Fruit fly (Drosophila melanogaster) whole organism, embryonic: Measurements from ENCODE around the gene CG14721.

Source experiments
- Adf1 ChIP-seq: fragments of 200-800 bp; sonication (Bioruptor generic); IDR thresholded peaks from 2 replicates; pipeline ENCODE4 v1.3.6; 2022; ENCODE audit warnings: missing biosample characterization, missing genetic modification characterization
- Aef1 ChIP-seq: fragments of 200-800 bp; sonication (Bioruptor generic); IDR thresholded peaks from 3 replicates; pipeline ENCODE4 v1.3.6; 2022; ENCODE audit warnings: missing biosample characterization, missing genetic modification characterization
- Blimp-1 ChIP-seq: fragments of 200-800 bp; sonication (Bioruptor generic); optimal IDR thresholded peaks from 3 replicates; lab custom pipeline; 2018; ENCODE audit warnings: missing biosample characterization, missing genetic modification characterization, mild to moderate bottlenecking, moderate library complexity, missing genetic modification reagents
- Bteb2 ChIP-seq: fragments of 200-800 bp; sonication (Bioruptor generic); optimal IDR thresholded peaks from 2 replicates; lab custom pipeline; 2016; ENCODE audit warnings: missing biosample characterization, missing genetic modification characterization
- CG10462 ChIP-seq: fragments of 200-800 bp; sonication (Bioruptor generic); optimal IDR thresholded peaks from 2 replicates; lab custom pipeline; 2016; ENCODE audit warnings: missing biosample characterization, missing genetic modification characterization
- CG10543 ChIP-seq: fragments of 200-800 bp; sonication (Bioruptor generic); optimal IDR thresholded peaks from 3 replicates; lab custom pipeline; 2017; ENCODE audit warnings: missing biosample characterization, mild to moderate bottlenecking, missing genetic modification characterization, moderate library complexity
- CG14860 ChIP-seq: fragments of 200-800 bp; sonication (Bioruptor generic); IDR thresholded peaks from 3 replicates; pipeline ENCODE4 v1.3.6; 2022; ENCODE audit warnings: missing biosample characterization, missing genetic modification characterization; ENCODE audit not compliant: partially characterized antibody
- CG1602 ChIP-seq: fragments of 200-800 bp; sonication (Bioruptor generic); optimal IDR thresholded peaks from 3 replicates; lab custom pipeline; 2016; ENCODE audit warnings: missing biosample characterization, missing genetic modification characterization
- CG17612 ChIP-seq: fragments of 200-800 bp; sonication (Bioruptor generic); IDR thresholded peaks from 2 replicates; pipeline ENCODE4 v1.3.6; 2022; ENCODE audit warnings: missing biosample characterization, missing genetic modification characterization
- CG17912 ChIP-seq: fragments of 200-800 bp; sonication (Bioruptor generic); optimal IDR thresholded peaks from 2 replicates; lab custom pipeline; 2018; ENCODE audit warnings: missing biosample characterization, mild to moderate bottlenecking, missing genetic modification characterization
- CG2199 ChIP-seq: fragments of 200-800 bp; sonication (Bioruptor generic); IDR thresholded peaks from 3 replicates; pipeline ENCODE4 v1.3.6; 2022; ENCODE audit warnings: missing biosample characterization, missing genetic modification characterization
- CG31224 ChIP-seq: fragments of 200-800 bp; sonication (Bioruptor generic); IDR thresholded peaks from 2 replicates; pipeline ENCODE4 v1.3.6; 2022; ENCODE audit warnings: missing biosample characterization, missing genetic modification characterization
- CG32772 ChIP-seq: fragments of 200-800 bp; sonication (Bioruptor generic); IDR thresholded peaks from 2 replicates; pipeline ENCODE4 v1.3.6; 2022; ENCODE audit warnings: missing biosample characterization, missing genetic modification characterization
- CG34422 ChIP-seq: fragments of 200-800 bp; sonication (Bioruptor generic); IDR thresholded peaks from 3 replicates; pipeline ENCODE4 v1.3.6; 2022; ENCODE audit warnings: missing biosample characterization, missing genetic modification characterization
- CG4328 ChIP-seq: fragments of 200-800 bp; sonication (Bioruptor generic); optimal IDR thresholded peaks from 3 replicates; lab custom pipeline; 2017; ENCODE audit warnings: missing biosample characterization, missing genetic modification reagents, missing genetic modification characterization
- CG4360 ChIP-seq: fragments of 200-800 bp; sonication (Bioruptor generic); IDR thresholded peaks from 2 replicates; pipeline ENCODE4 v1.3.6; 2022; ENCODE audit warnings: missing biosample characterization, missing genetic modification characterization
- CG4404 ChIP-seq: fragments of 200-800 bp; sonication (Bioruptor generic); IDR thresholded peaks from 2 replicates; pipeline ENCODE4 v1.3.6; 2022; ENCODE audit warnings: missing biosample characterization, missing genetic modification characterization
- CG6765 ChIP-seq: fragments of 200-800 bp; sonication (Bioruptor generic); optimal IDR thresholded peaks from 3 replicates; lab custom pipeline; 2017; ENCODE audit warnings: missing biosample characterization, mild to moderate bottlenecking, missing genetic modification characterization
- CG8388 ChIP-seq: fragments of 200-800 bp; sonication (Bioruptor generic); optimal IDR thresholded peaks from 2 replicates; lab custom pipeline; 2019; ENCODE audit warnings: missing biosample characterization, mild to moderate bottlenecking, missing genetic modification characterization, moderate library complexity
- D ChIP-seq, 2 experiments: fragments of 200-800 bp in 1 of 2; fragments of >200 bp in 1 of 2; sonication (Bioruptor generic) in 1 of 2; optimal IDR thresholded peaks; 2 replicates in 1 of 2; 3 replicates in 1 of 2; lab custom pipeline; 2017; ENCODE audit warnings: mild to moderate bottlenecking in 1 of 2, missing biosample characterization in 1 of 2, missing genetic modification characterization in 1 of 2, missing genetic modification reagents in 1 of 2
- D19A ChIP-seq: fragments of 200-800 bp; optimal IDR thresholded peaks from 3 replicates; lab custom pipeline; 2019; ENCODE audit warnings: missing biosample characterization, mild to moderate bottlenecking, missing genetic modification characterization, moderate library complexity
- Deaf1 ChIP-seq: fragments of 200-800 bp; optimal IDR thresholded peaks from 3 replicates; lab custom pipeline; 2019; ENCODE audit warnings: missing biosample characterization, mild to moderate bottlenecking, missing genetic modification characterization, moderate library complexity
- Dek ChIP-seq: fragments of 200-800 bp; sonication (Bioruptor generic); optimal IDR thresholded peaks from 3 replicates; lab custom pipeline; 2019; ENCODE audit warnings: missing biosample characterization, mild to moderate bottlenecking, missing genetic modification characterization, moderate library complexity
- H2.0 ChIP-seq: fragments of 200-800 bp; sonication (Bioruptor generic); IDR thresholded peaks from 2 replicates; pipeline ENCODE4 v1.3.6; 2022; ENCODE audit warnings: missing biosample characterization, missing genetic modification characterization
- HLHmδ ChIP-seq: fragments of 200-800 bp; sonication (Bioruptor generic); optimal IDR thresholded peaks from 2 replicates; lab custom pipeline; 2018; ENCODE audit warnings: missing biosample characterization, mild to moderate bottlenecking, missing genetic modification characterization, moderate library complexity
- Hand ChIP-seq: fragments of 200-800 bp; sonication (Bioruptor generic); optimal IDR thresholded peaks from 2 replicates; lab custom pipeline; 2017; ENCODE audit warnings: mild to moderate bottlenecking, missing biosample characterization, missing genetic modification reagents, missing genetic modification characterization
- Jarid2 ChIP-seq: fragments of 200-800 bp; sonication (Bioruptor generic); optimal IDR thresholded peaks from 3 replicates; lab custom pipeline; 2017; ENCODE audit warnings: mild to moderate bottlenecking, missing biosample characterization, missing genetic modification reagents, missing genetic modification characterization
- Oaz ChIP-seq: fragments of 200-800 bp; sonication (Bioruptor generic); IDR thresholded peaks from 2 replicates; pipeline ENCODE4 v1.3.6; 2022; ENCODE audit warnings: missing biosample characterization, missing genetic modification characterization
- Oli ChIP-seq: fragments of 200-800 bp; sonication (Bioruptor generic); optimal IDR thresholded peaks from 2 replicates; lab custom pipeline; 2018; ENCODE audit warnings: missing biosample characterization, mild to moderate bottlenecking, missing genetic modification characterization, moderate library complexity
- Poxn ChIP-seq: fragments of 200-800 bp; sonication (Bioruptor generic); IDR thresholded peaks from 2 replicates; pipeline ENCODE4 v1.3.6; 2022; ENCODE audit warnings: missing biosample characterization, missing genetic modification characterization
- Trl ChIP-seq, 3 experiments: fragments of >200 bp in 2 of 3; fragments of 200-800 bp in 1 of 3; sonication (Bioruptor generic) in 1 of 3; optimal IDR thresholded peaks; 2 replicates in 1 of 3; 3 replicates in 2 of 3; lab custom pipeline; 2016 to 2017; ENCODE audit warnings: missing biosample characterization in 1 of 3, missing genetic modification characterization in 1 of 3
- Xrp1 ChIP-seq: fragments of 200-800 bp; sonication (Bioruptor generic); IDR thresholded peaks from 2 replicates; pipeline ENCODE4 v1.3.6; 2022; ENCODE audit warnings: missing biosample characterization, missing genetic modification characterization
- cas ChIP-seq: fragments of 200-800 bp; sonication (Bioruptor generic); IDR thresholded peaks from 2 replicates; pipeline ENCODE4 v1.3.6; 2022; ENCODE audit warnings: missing biosample characterization, missing genetic modification characterization
- chn ChIP-seq: fragments of 200-800 bp; sonication (Bioruptor generic); optimal IDR thresholded peaks from 2 replicates; lab custom pipeline; 2016; ENCODE audit warnings: missing biosample characterization, missing genetic modification characterization
- ci ChIP-seq: fragments of 200-800 bp; sonication (Bioruptor generic); IDR thresholded peaks from 3 replicates; pipeline ENCODE4 v1.3.6; 2022; ENCODE audit warnings: missing biosample characterization, missing genetic modification characterization
- crc ChIP-seq: fragments of 200-800 bp; sonication (Bioruptor generic); optimal IDR thresholded peaks from 2 replicates; lab custom pipeline; 2016; ENCODE audit warnings: missing biosample characterization, missing genetic modification characterization
- croc ChIP-seq: fragments of 200-800 bp; sonication (Bioruptor generic); conservative IDR thresholded peaks from 3 replicates; pipeline ENCODE4 v1.3.6; 2022; ENCODE audit warnings: missing biosample characterization, missing genetic modification characterization
- crol ChIP-seq: fragments of 200-800 bp; sonication (Bioruptor generic); IDR thresholded peaks from 2 replicates; pipeline ENCODE4 v1.3.6; 2022; ENCODE audit warnings: missing biosample characterization, missing genetic modification characterization
- da ChIP-seq: fragments of 200-800 bp; sonication (Bioruptor generic); optimal IDR thresholded peaks from 2 replicates; lab custom pipeline; 2016; ENCODE audit warnings: missing biosample characterization, missing genetic modification characterization
- eve ChIP-seq, 2 experiments: fragments of >200 bp; optimal IDR thresholded peaks; 2 replicates each; lab custom pipeline; 2017; ENCODE audit warnings: missing biosample characterization in 2 of 2, missing genetic modification characterization in 2 of 2
- insv ChIP-seq, 2 experiments: fragments of 200-800 bp; sonication (Bioruptor generic); optimal IDR thresholded peaks; 3 replicates each; lab custom pipeline; 2016 to 2018; ENCODE audit warnings: missing biosample characterization in 2 of 2, missing genetic modification characterization in 2 of 2
- kni ChIP-seq: fragments of 200-800 bp; sonication (Bioruptor generic); optimal IDR thresholded peaks from 3 replicates; lab custom pipeline; 2017; ENCODE audit warnings: mild to moderate bottlenecking, missing biosample characterization, missing genetic modification reagents, missing genetic modification characterization
- knrl ChIP-seq: fragments of 200-800 bp; sonication (Bioruptor generic); IDR thresholded peaks from 3 replicates; pipeline ENCODE4 v1.3.6; 2022; ENCODE audit warnings: missing biosample characterization, missing genetic modification characterization; ENCODE audit not compliant: partially characterized antibody
- lilli ChIP-seq: fragments of 200-800 bp; sonication (Bioruptor generic); optimal IDR thresholded peaks from 3 replicates; lab custom pipeline; 2016; ENCODE audit warnings: missing biosample characterization, missing genetic modification characterization
- org-1 ChIP-seq: fragments of 200-800 bp; sonication (Bioruptor generic); optimal IDR thresholded peaks from 2 replicates; lab custom pipeline; 2017; ENCODE audit warnings: missing biosample characterization, missing genetic modification characterization
- schlank ChIP-seq: fragments of 200-800 bp; sonication (Bioruptor generic); optimal IDR thresholded peaks from 2 replicates; lab custom pipeline; 2018; ENCODE audit warnings: missing biosample characterization, mild to moderate bottlenecking, missing genetic modification characterization
- ssp ChIP-seq: fragments of 200-800 bp; sonication (Bioruptor generic); IDR thresholded peaks from 2 replicates; pipeline ENCODE4 v1.3.6; 2022; ENCODE audit warnings: missing biosample characterization, missing genetic modification characterization
- tll ChIP-seq, 2 experiments: fragments of 200-800 bp in 1 of 2; fragments of >200 bp in 1 of 2; sonication (Bioruptor generic) in 1 of 2; optimal IDR thresholded peaks; 2 replicates each; lab custom pipeline; 2017 to 2019; ENCODE audit warnings: missing biosample characterization in 2 of 2, missing genetic modification characterization in 2 of 2, mild to moderate bottlenecking in 1 of 2, moderate library complexity in 1 of 2
- zfh2 ChIP-seq: fragments of 200-800 bp; sonication (Bioruptor generic); optimal IDR thresholded peaks from 2 replicates; lab custom pipeline; 2016; ENCODE audit warnings: missing biosample characterization, missing genetic modification characterization

Gene CG14721

dm6 chr3R:11773325-11773998 is 38.2 kb downstream of the CG14721 start (continued):
- TF ChIP-seq CG17912 (GFP tag; lab: Kevin White, UChicago) (no peak), H2.0 (GFP tag; lab: Robert Waterston, UW) (no peak), CG6765 (GFP tag; lab: Kevin White, UChicago) (no peak), D (optimal IDR thresholded peaks at IDR 0.05; lab: Kevin White, UChicago) (peak; percentile 70), D (GFP tag; optimal IDR thresholded peaks at IDR 0.05; lab: Kevin White, UChicago) (no peak), D19A (tag; lab: Kevin White, UChicago) (peak; percentile 39), tll (GFP tag; optimal IDR thresholded peaks at IDR 0.05; lab: Kevin White, UChicago) (peak in 1 of 2 experiments; percentile 74), insv (GFP tag; optimal IDR thresholded peaks at IDR 0.05; lab: Kevin White, UChicago) (peak in 1 of 2 experiments; percentile 34), Adf1 (peak; percentile 26; the same call in 1 of the 2 replicates), crc (no peak), CG8388 (GFP tag; lab: Kevin White, UChicago) (no peak), CG4328 (GFP tag; lab: Kevin White, UChicago) (no peak), CG1602 (no peak), Poxn (GFP tag; lab: Robert Waterston, UW) (no peak), CG4360 (GFP tag; lab: Robert Waterston, UW) (peak; percentile 90), CG17612 (GFP tag; lab: Robert Waterston, UW) (no peak), CG2199 (GFP tag; lab: Robert Waterston, UW) (peak; percentile 94), CG14860 (GFP tag; lab: Robert Waterston, UW) (no peak), ci (GFP tag; lab: Robert Waterston, UW) (peak; percentile 50; the same call in 1 of the 3 replicates), Bteb2 (GFP tag; lab: Kevin White, UChicago) (no peak), crol (peak; percentile 70), org-1 (GFP tag; lab: Kevin White, UChicago) (no peak), CG4404 (GFP tag; lab: Robert Waterston, UW) (no peak), croc (no peak), CG32772 (GFP tag; lab: Robert Waterston, UW) (no peak), zfh2 (GFP tag; lab: Kevin White, UChicago) (no peak), Oli (tag; lab: Kevin White, UChicago) (no peak), Deaf1 (tag; lab: Kevin White, UChicago) (peak; percentile 61), lilli (GFP tag; lab: Kevin White, UChicago) (no peak), Jarid2 (GFP tag; lab: Kevin White, UChicago) (no peak), CG31224 (GFP tag; lab: Robert Waterston, UW) (no peak), CG10462 (GFP tag; lab: Kevin White, UChicago) (no peak), CG34422 (peak; percentile 26; the same call in 1 of the 3 replicates), knrl (GFP tag; lab: Robert Waterston, UW) (no peak), Xrp1 (GFP tag; lab: Robert Waterston, UW) (0 out of 2 replicates have a peak, but pooled peaks have one; percentile 5), kni (GFP tag; lab: Kevin White, UChicago) (peak; percentile 95), cas (no peak), HLHmδ (GFP tag; lab: Kevin White, UChicago) (peak; percentile 34), Dek (tag; lab: Kevin White, UChicago) (no peak), ssp (GFP tag; lab: Robert Waterston, UW) (no peak), CG10543 (GFP tag; lab: Kevin White, UChicago) (no peak), Hand (GFP tag; lab: Kevin White, UChicago) (no peak), Trl (optimal IDR thresholded peaks at IDR 0.05; lab: Kevin White, UChicago) (peak; percentile 90 to 99), Trl (GFP tag; optimal IDR thresholded peaks at IDR 0.05; lab: Kevin White, UChicago) (peak; percentile 31), chn (GFP tag; lab: Kevin White, UChicago) (peak; percentile 31), schlank (tag; lab: Kevin White, UChicago) (no peak), Blimp-1 (GFP tag; lab: Kevin White, UChicago) (peak; percentile 96), Oaz (no peak), eve (GFP tag; optimal IDR thresholded peaks at IDR 0.05; lab: Kevin White, UChicago) (no peak), Aef1 (GFP tag; lab: Robert Waterston, UW) (no peak), da (GFP tag; lab: Kevin White, UChicago) (no peak)
